Worm (Caenorhabditis elegans): ENCODE measurements around the gene gasr-8.

The gasr-8 gene

ce11 chrV:14665728-14666127 lies 23.2 kb upstream of the gasr-8 start, which contains the start of gene C47E8.1:
Gene C47E8.1 (plus strand): TSS chrV:14666028.
- no peak for TF ChIP-seq ces-1 (GFP tag; optimal IDR thresholded peaks at IDR 0.05)
- TF ChIP-seq ceh-63 (GFP tag; optimal IDR thresholded peaks at IDR 0.05), result no peak
- no peak for TF ChIP-seq fos-1 (tag; optimal IDR thresholded peaks at IDR 0.05)
- no peak for TF ChIP-seq rnt-1 (tag; optimal IDR thresholded peaks at IDR 0.05)
- TF ChIP-seq grh-1 (GFP tag; IDR thresholded peaks at IDR 0.05), result no peak
- no peak for TF ChIP-seq unc-30 (tag; optimal IDR thresholded peaks at IDR 0.05)
- TF ChIP-seq skn-1 (tag; optimal IDR thresholded peaks at IDR 0.05), result no peak
- TF ChIP-seq hpl-2 (GFP tag; optimal IDR thresholded peaks at IDR 0.05), result no peak
- no peak for TF ChIP-seq ceh-90 (tag; optimal IDR thresholded peaks at IDR 0.05)
- TF ChIP-seq nhr-85 (tag), result no peak

ce11 chrV:14678298-14678697 lies 10.6 kb upstream of the gasr-8 start:
- TF ChIP-seq ztf-11 (tag; optimal IDR thresholded peaks at IDR 0.05) (no peak), fkh-8 (tag; optimal IDR thresholded peaks at IDR 0.05) (no peak), dpl-1 (GFP tag; optimal IDR thresholded peaks at IDR 0.05) (no peak), lin-39 (tag; optimal IDR thresholded peaks at IDR 0.05) (no peak), pax-3 (tag; optimal IDR thresholded peaks at IDR 0.05) (no peak), pqm-1 (tag; optimal IDR thresholded peaks at IDR 0.05) (no peak), pag-3 (tag; optimal IDR thresholded peaks at IDR 0.05; ENCODE audit: borderline replicate concordance, insufficient read depth) (no peak), lin-14 (GFP tag; optimal IDR thresholded peaks at IDR 0.05) (no peak), alr-1 (tag; optimal IDR thresholded peaks at IDR 0.05; ENCODE audit: borderline replicate concordance) (no peak), nhr-12 (tag; optimal IDR thresholded peaks at IDR 0.05) (no peak), sptf-1 (tag; optimal IDR thresholded peaks at IDR 0.05) (no peak), nhr-71 (tag; optimal IDR thresholded peaks at IDR 0.05) (no peak), mef-2 (tag; optimal IDR thresholded peaks at IDR 0.05) (no peak)

- TF ChIP-seq xbp-1 (tag; optimal IDR thresholded peaks at IDR 0.05) (no peak), unc-130 (tag; optimal IDR thresholded peaks at IDR 0.05) (no peak), elt-2 (tag; optimal IDR thresholded peaks at IDR 0.05) (no peak), snpc-4 (tag; optimal IDR thresholded peaks at IDR 0.05) (no peak), sup-37 (GFP tag; optimal IDR thresholded peaks at IDR 0.05) (no peak), ama-1 (optimal IDR thresholded peaks at IDR 0.05) (no peak), nhr-28 (tag; optimal IDR thresholded peaks at IDR 0.05) (no peak), unc-62 (GFP tag; optimal IDR thresholded peaks at IDR 0.05) (no peak), sox-4 (tag; optimal IDR thresholded peaks at IDR 0.05) (no peak), elt-3 (tag; optimal IDR thresholded peaks at IDR 0.05) (no peak), unc-98 (GFP tag; IDR thresholded peaks at IDR 0.05) (no peak), sptf-1 (tag; optimal IDR thresholded peaks at IDR 0.05) (no peak), ceh-63 (GFP tag; optimal IDR thresholded peaks at IDR 0.05) (no peak), nhr-85 (tag) (no peak)
These were observed 8.9 kb upstream of the gasr-8 start, which contains the start of gene C47E8.3 for ce11 chrV:14680014-14680413. Gene C47E8.3 (plus strand): TSS chrV:14680314.

- TF ChIP-seq zag-1 (tag; optimal IDR thresholded peaks at IDR 0.05) (no peak), sox-4 (tag; optimal IDR thresholded peaks at IDR 0.05) (no peak), blmp-1 (tag; optimal IDR thresholded peaks at IDR 0.05) (peak; percentile 58), nhr-85 (tag) (peak; percentile 71), fos-1 (tag; optimal IDR thresholded peaks at IDR 0.05) (no peak), egl-27 (tag; optimal IDR thresholded peaks at IDR 0.05) (no peak), elt-2 (tag; optimal IDR thresholded peaks at IDR 0.05) (no peak), ztf-11 (tag; optimal IDR thresholded peaks at IDR 0.05) (no peak), ceh-63 (GFP tag; optimal IDR thresholded peaks at IDR 0.05) (no peak)
These were observed 6.0 kb upstream of the gasr-8 start for ce11 chrV:14682870-14683269.
